Worm (Caenorhabditis elegans) whole organism, young adult: ENCODE measurements around the gene frpr-19.

Experiments
- B0035.1 ChIP-seq: sonication (generic microtip); optimal IDR thresholded peaks from 2 replicates; lab custom pipeline; 2016; ENCODE audit warnings: missing genetic modification characterization, mild to moderate bottlenecking, missing compliant biosample characterization, missing genotype, missing genetic modification reagents
- B0336.3 ChIP-seq: fragments of 200-800 bp; sonication (Bioruptor generic); IDR thresholded peaks from 2 replicates; pipeline ENCODE4 v1.3.6; 2022; ENCODE audit warnings: missing genetic modification characterization, missing compliant biosample characterization
- F33H1.4 ChIP-seq: fragments of 200-800 bp; sonication (Bioruptor generic); IDR thresholded peaks from 2 replicates; pipeline ENCODE4 v1.3.6; 2022; ENCODE audit warnings: missing genetic modification reagents, missing genetic modification characterization, missing compliant biosample characterization
- F57A8.1 ChIP-seq: fragments of 200-800 bp; sonication (Bioruptor generic); optimal IDR thresholded peaks from 2 replicates; lab custom pipeline; 2018; ENCODE audit warnings: mild to moderate bottlenecking, missing genetic modification characterization, moderate library complexity, missing compliant biosample characterization
- K12H6.12 ChIP-seq: fragments of 200-800 bp; sonication (Bioruptor generic); optimal IDR thresholded peaks from 2 replicates; lab custom pipeline; 2018; ENCODE audit warnings: mild to moderate bottlenecking, missing genetic modification characterization, missing compliant biosample characterization
- Y56A3A.18 ChIP-seq: fragments of 200-800 bp; sonication (Bioruptor generic); IDR thresholded peaks from 2 replicates; pipeline ENCODE4 v1.3.6; 2022; ENCODE audit warnings: missing genetic modification reagents, missing genetic modification characterization, missing compliant biosample characterization
- Y67H2A.10 ChIP-seq: fragments of 200-800 bp; sonication (Bioruptor generic); conservative IDR thresholded peaks from 2 replicates; pipeline ENCODE4 v1.3.6; 2022; ENCODE audit warnings: missing genetic modification reagents, missing genetic modification characterization, missing compliant biosample characterization
- Y95B8A.8 ChIP-seq: fragments of 200-800 bp; sonication (Bioruptor generic); IDR thresholded peaks from 2 replicates; pipeline ENCODE4 v1.3.6; 2022; ENCODE audit warnings: missing genetic modification reagents, missing genetic modification characterization, missing compliant biosample characterization
- ZK185.1 ChIP-seq: sonication (generic microtip); optimal IDR thresholded peaks from 2 replicates; lab custom pipeline; 2016; ENCODE audit warnings: mild to moderate bottlenecking, missing genetic modification characterization, missing compliant biosample characterization; ENCODE audit not compliant: poor library complexity, severe bottlenecking
- ama-1 ChIP-seq, 3 experiments: fragments of 150-350 bp in 1 of 3; sonication (generic microtip) in 2 of 3; optimal IDR thresholded peaks; 2 replicates each; lab custom pipeline; 2014 to 2018; ENCODE audit warnings: missing biosample characterization in 2 of 3, missing genetic modification characterization in 2 of 3, missing genetic modification reagents in 2 of 3
- aptf-2 ChIP-seq: fragments of 200-800 bp; sonication (Bioruptor generic); conservative IDR thresholded peaks from 2 replicates; pipeline ENCODE4 v1.3.6; 2022; ENCODE audit warnings: missing genetic modification reagents, missing genetic modification characterization, missing compliant biosample characterization
- athp-1 ChIP-seq: sonication (generic microtip); optimal IDR thresholded peaks from 2 replicates; lab custom pipeline; 2017; ENCODE audit warnings: mild to moderate bottlenecking, missing genetic modification characterization, missing compliant biosample characterization
- attf-6 ChIP-seq: fragments of 200-800 bp; sonication (Bioruptor generic); IDR thresholded peaks from 2 replicates; pipeline ENCODE4 v1.3.6; 2022; ENCODE audit warnings: missing genetic modification reagents, missing genetic modification characterization, missing compliant biosample characterization
- cebp-1 ChIP-seq, 2 experiments: fragments of 200-800 bp in 1 of 2; sonication (Bioruptor generic) in 1 of 2; sonication (generic microtip) in 1 of 2; IDR thresholded peaks in 1 of 2; optimal IDR thresholded peaks in 1 of 2; 2 replicates each; pipeline versions ENCODE4 v1.3.6 to Lab custom; 2017 to 2022; ENCODE audit warnings: missing compliant biosample characterization in 2 of 2, missing genetic modification characterization in 2 of 2, mild to moderate bottlenecking in 1 of 2, missing genetic modification reagents in 1 of 2, moderate library complexity in 1 of 2
- ceh-100 ChIP-seq: fragments of 200-800 bp; sonication (Bioruptor generic); IDR thresholded peaks from 2 replicates; pipeline ENCODE4 v1.3.6; 2022; ENCODE audit warnings: missing genetic modification reagents, missing genetic modification characterization, missing compliant biosample characterization
- ceh-27 ChIP-seq: fragments of 200-800 bp; sonication (Bioruptor generic); optimal IDR thresholded peaks from 2 replicates; lab custom pipeline; 2018; ENCODE audit warnings: mild to moderate bottlenecking, missing genetic modification characterization, moderate library complexity, missing compliant biosample characterization
- egl-44 ChIP-seq: fragments of 200-800 bp; sonication (Bioruptor generic); IDR thresholded peaks from 2 replicates; pipeline ENCODE4 v1.3.6; 2022; ENCODE audit warnings: missing genetic modification reagents, missing genetic modification characterization, missing compliant biosample characterization
- egrh-3 ChIP-seq: fragments of 200-800 bp; sonication (Bioruptor generic); IDR thresholded peaks from 2 replicates; pipeline ENCODE4 v1.3.6; 2022; ENCODE audit warnings: missing genetic modification reagents, missing genetic modification characterization, missing compliant biosample characterization
- ekl-4 ChIP-seq: fragments of 200-800 bp; sonication (Bioruptor generic); IDR thresholded peaks from 2 replicates; pipeline ENCODE4 v1.3.6; 2022; ENCODE audit warnings: missing genetic modification reagents, missing genetic modification characterization, missing compliant biosample characterization
- fkh-3 ChIP-seq: sonication (generic microtip); optimal IDR thresholded peaks from 2 replicates; lab custom pipeline; 2016; ENCODE audit warnings: mild to moderate bottlenecking, missing genetic modification characterization, missing compliant biosample characterization
- hlh-12 ChIP-seq: sonication (generic microtip); optimal IDR thresholded peaks from 2 replicates; lab custom pipeline; 2016; ENCODE audit warnings: missing genetic modification characterization, missing compliant biosample characterization
- hsf-1 ChIP-seq: fragments of 200-800 bp; sonication (Bioruptor generic); IDR thresholded peaks from 2 replicates; pipeline ENCODE4 v1.3.6; 2022; ENCODE audit warnings: missing genetic modification reagents, missing genetic modification characterization, missing compliant biosample characterization
- lag-1 ChIP-seq: fragments of 200-800 bp; sonication (Bioruptor generic); IDR thresholded peaks from 2 replicates; pipeline ENCODE4 v1.3.6; 2022; ENCODE audit warnings: missing genetic modification reagents, missing genetic modification characterization, missing compliant biosample characterization
- let-607 ChIP-seq, 2 experiments: fragments of 200-800 bp in 1 of 2; sonication (Bioruptor generic) in 1 of 2; sonication (generic microtip) in 1 of 2; optimal IDR thresholded peaks; 2 replicates each; lab custom pipeline; 2016 to 2018; ENCODE audit warnings: mild to moderate bottlenecking in 2 of 2, missing compliant biosample characterization in 2 of 2, missing genetic modification characterization in 2 of 2, moderate library complexity in 2 of 2, missing genotype in 1 of 2
- lin-26 ChIP-seq: fragments of 200-800 bp; sonication (Bioruptor generic); IDR thresholded peaks from 2 replicates; pipeline ENCODE4 v1.3.6; 2022; ENCODE audit warnings: missing genetic modification reagents, missing genetic modification characterization, missing compliant biosample characterization
- lin-35 ChIP-seq, 3 experiments: fragments of 150-350 bp in 2 of 3; sonication (generic microtip) in 1 of 3; optimal IDR thresholded peaks; 2 replicates each; lab custom pipeline; 2014 to 2018; ENCODE audit warnings: missing biosample characterization in 3 of 3, missing genetic modification characterization in 3 of 3, missing genetic modification reagents in 3 of 3
- lin-40 ChIP-seq: sonication (generic microtip); optimal IDR thresholded peaks from 2 replicates; lab custom pipeline; 2016; ENCODE audit warnings: missing genetic modification characterization, mild to moderate bottlenecking, missing compliant biosample characterization, missing genotype, missing genetic modification reagents
- madf-10 ChIP-seq: sonication (generic microtip); optimal IDR thresholded peaks from 2 replicates; lab custom pipeline; 2016; ENCODE audit warnings: mild to moderate bottlenecking, missing genetic modification characterization, missing compliant biosample characterization
- nfya-1 ChIP-seq: sonication (generic microtip); optimal IDR thresholded peaks from 2 replicates; lab custom pipeline; 2017; ENCODE audit warnings: antibody characterized with exemption, missing compliant biosample characterization, missing genetic modification characterization, borderline replicate concordance; ENCODE audit not compliant: insufficient read depth
- nfyb-1 ChIP-seq: fragments of 200-800 bp; sonication (Bioruptor generic); IDR thresholded peaks from 2 replicates; pipeline ENCODE4 v1.3.6; 2022; ENCODE audit warnings: missing genetic modification reagents, missing genetic modification characterization, missing compliant biosample characterization
- nhr-90 ChIP-seq: sonication (generic microtip); optimal IDR thresholded peaks from 2 replicates; lab custom pipeline; 2016; ENCODE audit warnings: missing genotype, mild to moderate bottlenecking, missing genetic modification characterization, missing compliant biosample characterization
- sdz-38 ChIP-seq: sonication (generic microtip); optimal IDR thresholded peaks from 2 replicates; lab custom pipeline; 2016; ENCODE audit warnings: missing genotype, missing genetic modification characterization, missing compliant biosample characterization
- sea-2 ChIP-seq: fragments of 200-800 bp; sonication (Bioruptor generic); IDR thresholded peaks from 2 replicates; pipeline ENCODE4 v1.3.6; 2022; ENCODE audit warnings: missing genetic modification characterization, missing compliant biosample characterization
- snpc-1.3 ChIP-seq: sonication (generic microtip); optimal IDR thresholded peaks from 2 replicates; lab custom pipeline; 2017; ENCODE audit warnings: missing genetic modification characterization, mild to moderate bottlenecking, missing compliant biosample characterization, antibody characterized with exemption, moderate library complexity, missing genotype, missing genetic modification reagents; ENCODE audit not compliant: insufficient read depth
- snpc-4 ChIP-seq, 5 experiments: fragments of 150-350 bp in 1 of 5; sonication (generic microtip) in 4 of 5; optimal IDR thresholded peaks; 2 replicates each; lab custom pipeline; 2014 to 2018; ENCODE audit warnings: missing genetic modification characterization in 5 of 5, missing biosample characterization in 3 of 5, antibody characterized with exemption in 2 of 5, mild to moderate bottlenecking in 2 of 5, missing compliant biosample characterization in 2 of 5, missing genotype in 2 of 5, moderate library complexity in 2 of 5, missing genetic modification reagents in 1 of 5
- tlf-1 ChIP-seq: fragments of 200-800 bp; sonication (Bioruptor generic); optimal IDR thresholded peaks from 2 replicates; lab custom pipeline; 2018; ENCODE audit warnings: mild to moderate bottlenecking, missing genetic modification characterization, missing compliant biosample characterization
- xnd-1 ChIP-seq: sonication (generic microtip); optimal IDR thresholded peaks from 2 replicates; lab custom pipeline; 2016; ENCODE audit warnings: missing genotype, missing genetic modification reagents, missing genetic modification characterization, missing compliant biosample characterization
- zfh-2 ChIP-seq: fragments of 200-800 bp; sonication (Bioruptor generic); conservative IDR thresholded peaks from 2 replicates; pipeline ENCODE4 v1.3.6; 2022; ENCODE audit warnings: missing genetic modification reagents, missing genetic modification characterization, missing compliant biosample characterization
- ztf-22 ChIP-seq: fragments of 200-800 bp; sonication (Bioruptor generic); optimal IDR thresholded peaks from 2 replicates; lab custom pipeline; 2018; ENCODE audit warnings: mild to moderate bottlenecking, missing genetic modification characterization, moderate library complexity, missing compliant biosample characterization

The frpr-19 gene

DNA sequence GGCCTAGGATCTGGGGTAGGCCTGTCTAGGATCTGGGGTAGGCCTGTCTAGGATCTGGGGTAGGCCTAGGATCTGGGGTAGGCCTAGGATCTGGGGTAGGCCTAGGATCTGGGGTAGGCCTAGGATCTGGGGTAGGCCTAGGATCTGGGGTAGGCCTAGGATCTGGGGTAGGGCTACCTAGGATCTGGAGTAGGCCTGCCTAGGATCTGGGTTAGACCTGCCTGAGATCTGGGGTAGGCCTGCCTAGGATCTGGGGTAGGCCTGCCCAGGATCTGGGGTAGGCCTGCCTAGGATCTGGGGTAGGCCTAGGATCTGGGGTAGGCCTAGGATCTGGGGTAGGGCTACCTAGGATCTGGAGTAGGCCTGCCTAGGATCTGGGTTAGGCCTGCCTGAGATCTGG, 49.7 kb upstream of the frpr-19 start (continued):
- TF ChIP-seq nfyb-1 (GFP tag; lab: Robert Waterston, UW) (peak; percentile 97), Y67H2A.10 (GFP tag; lab: Robert Waterston, UW) (peak; percentile 67; the same call in 1 of the 2 replicates), ceh-100 (GFP tag; lab: Robert Waterston, UW) (peak; percentile 85), Y95B8A.8 (GFP tag; lab: Robert Waterston, UW) (peak; percentile 96), F33H1.4 (peak; percentile 64)

DNA sequence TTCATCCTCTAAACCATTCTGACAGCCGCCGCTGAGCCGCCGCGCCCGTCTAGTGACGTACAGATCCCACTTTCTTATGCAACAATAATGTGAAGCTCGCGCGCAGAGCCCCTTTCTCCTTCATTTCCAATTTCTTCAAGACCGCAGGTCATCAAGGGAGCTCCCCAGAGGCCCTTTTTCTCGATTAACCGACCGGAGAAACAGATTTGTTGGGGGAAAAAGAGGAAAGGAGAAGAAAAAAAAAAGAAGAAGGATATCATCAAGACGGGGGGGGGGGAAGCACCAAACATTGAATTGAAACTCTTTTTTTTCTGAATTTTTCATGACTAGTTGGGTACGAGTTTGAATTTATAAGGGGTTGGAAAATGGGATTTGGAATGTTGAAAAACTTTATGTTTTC, 45.9 kb upstream of the frpr-19 start:
- TF ChIP-seq egl-44 (GFP tag; lab: Robert Waterston, UW) (no peak), egrh-3 (no peak), ZK185.1 (tag; lab: Kevin White, UChicago) (no peak), Y67H2A.10 (GFP tag; lab: Robert Waterston, UW) (no peak), aptf-2 (GFP tag; lab: Robert Waterston, UW) (no peak), B0336.3 (GFP tag; lab: Robert Waterston, UW) (no peak), ama-1 (optimal IDR thresholded peaks at IDR 0.05; lab: Kevin White, UChicago) (no peak), ama-1 (GFP tag; optimal IDR thresholded peaks at IDR 0.05; lab: Kevin White, UChicago) (no peak), madf-10 (no peak), F57A8.1 (no peak), hlh-12 (tag; lab: Kevin White, UChicago) (no peak), lin-26 (GFP tag; lab: Robert Waterston, UW) (no peak), cebp-1 (GFP tag; IDR thresholded peaks at IDR 0.05; lab: Robert Waterston, UW) (no peak), cebp-1 (tag; optimal IDR thresholded peaks at IDR 0.05; lab: Kevin White, UChicago) (no peak), B0035.1 (tag; lab: Kevin White, UChicago) (no peak), ekl-4 (GFP tag; lab: Robert Waterston, UW) (no peak), nfya-1 (no peak)

DNA sequence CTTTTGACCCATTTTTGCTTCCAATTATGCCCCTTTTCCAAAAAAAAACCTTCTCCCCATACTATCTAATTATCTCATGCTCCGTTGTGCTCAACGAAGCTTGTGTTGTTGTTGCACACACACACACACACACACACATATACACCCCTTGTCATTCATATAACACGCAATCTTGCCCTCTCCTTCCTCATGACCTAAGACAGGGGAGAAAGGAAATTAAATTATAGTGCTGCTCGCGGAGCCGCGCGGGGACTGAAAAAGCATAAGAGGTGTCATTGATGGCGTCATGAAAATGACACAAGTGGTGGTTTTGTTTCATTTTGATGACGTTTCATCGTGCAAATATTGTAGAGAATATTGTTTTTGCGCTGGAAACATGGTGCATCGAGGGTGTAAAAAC, 45.3 kb upstream of the frpr-19 start:
- TF ChIP-seq lin-35 (GFP tag; optimal IDR thresholded peaks at IDR 0.05; lab: Kevin White, UChicago) (peak in 1 of 3 experiments; percentile 7), sea-2 (GFP tag; lab: Robert Waterston, UW) (no peak)

- TF ChIP-seq zfh-2 (GFP tag; lab: Robert Waterston, UW) (peak; percentile 89), egrh-3 (peak; percentile 77; the same call in 1 of the 2 replicates), nfyb-1 (GFP tag; lab: Robert Waterston, UW) (no peak)
These were observed 44.3 kb upstream of the frpr-19 start for ce11 chrIV:1825789-1826188.

DNA sequence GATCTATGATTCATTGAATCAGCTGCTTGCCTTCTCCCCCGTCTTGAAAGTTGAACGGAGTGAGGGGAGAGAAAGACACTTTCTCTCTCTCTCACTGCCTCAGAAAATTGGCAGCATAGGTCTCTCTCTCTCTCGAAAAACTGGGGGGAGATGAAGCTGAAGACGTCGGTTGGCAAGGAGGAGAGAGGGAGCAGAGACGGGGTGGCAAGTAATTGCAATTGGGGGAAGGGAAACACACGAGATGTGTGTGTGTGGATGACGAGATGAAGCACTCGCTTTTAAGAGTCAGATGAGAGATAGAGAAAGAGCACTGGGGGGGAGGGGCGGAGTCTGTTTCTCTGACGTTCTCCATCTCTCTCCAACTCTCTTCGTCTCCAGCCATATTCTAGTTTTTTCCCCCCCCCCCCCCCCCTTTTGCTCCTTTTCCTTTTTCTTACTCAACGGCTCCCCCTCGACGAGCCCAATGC, 42.6 kb upstream of the frpr-19 start, which contains the start of gene cmk-1:
TSS of gene cmk-1 (plus strand) at position 417 of the 467 bp plus-strand sequence.
- TF ChIP-seq fkh-3 (tag; lab: Kevin White, UChicago) (no peak), egrh-3 (peak; percentile 31), xnd-1 (no peak), hsf-1 (GFP tag; lab: Robert Waterston, UW) (no peak), ztf-22 (GFP tag; lab: Kevin White, UChicago) (no peak), B0336.3 (GFP tag; lab: Robert Waterston, UW) (peak; percentile 15; the same call in 1 of the 2 replicates), lin-40 (tag; lab: Kevin White, UChicago) (peak; percentile 34), athp-1 (tag; lab: Kevin White, UChicago) (no peak), let-607 (tag; optimal IDR thresholded peaks at IDR 0.05; lab: Kevin White, UChicago) (no peak), K12H6.12 (tag; lab: Kevin White, UChicago) (peak; percentile 69), tlf-1 (GFP tag; lab: Kevin White, UChicago) (no peak), lag-1 (GFP tag; lab: Robert Waterston, UW) (no peak), ceh-27 (peak; percentile 51), snpc-4 (GFP tag; optimal IDR thresholded peaks at IDR 0.05; lab: Kevin White, UChicago) (no peak), snpc-4 (tag; optimal IDR thresholded peaks at IDR 0.05; lab: Kevin White, UChicago) (peak in 1 of 4 experiments; percentile 17), nhr-90 (tag; lab: Kevin White, UChicago) (no peak), snpc-1.3 (tag; lab: Kevin White, UChicago) (no peak), cebp-1 (GFP tag; IDR thresholded peaks at IDR 0.05; lab: Robert Waterston, UW) (no peak), cebp-1 (tag; optimal IDR thresholded peaks at IDR 0.05; lab: Kevin White, UChicago) (peak; percentile 53), Y56A3A.18 (GFP tag; lab: Robert Waterston, UW) (no peak), sdz-38 (tag; lab: Kevin White, UChicago) (no peak), attf-6 (GFP tag; lab: Robert Waterston, UW) (no peak)
